Worm (Caenorhabditis elegans): ENCODE measurements around the gene lido-2.

DNA sequence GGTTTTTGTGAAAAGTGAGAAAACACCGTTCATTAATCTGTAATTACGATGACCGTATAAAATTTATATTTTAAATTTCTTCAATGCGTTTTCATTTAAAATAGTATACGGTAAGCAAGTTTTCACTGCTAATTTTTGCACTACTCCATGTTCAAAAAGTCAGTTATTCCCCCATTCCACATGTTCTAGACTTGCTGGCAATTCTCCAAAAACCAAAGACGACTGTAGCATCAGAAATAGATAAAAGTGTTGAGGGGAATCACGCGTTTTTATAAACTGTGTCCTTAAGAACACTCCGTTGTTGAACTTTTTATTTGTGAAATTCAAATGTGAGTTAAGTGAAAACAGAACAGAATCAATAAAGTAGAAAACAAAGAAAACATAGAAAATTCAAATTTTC lies 35.1 kb upstream of the lido-2 start:
- no peak for TF ChIP-seq ztf-23 (GFP tag; IDR thresholded peaks at IDR 0.05)
- TF ChIP-seq ztf-29 (GFP tag; IDR thresholded peaks at IDR 0.05) = no peak
- TF ChIP-seq cog-1 (tag; optimal IDR thresholded peaks at IDR 0.05) = no peak
- TF ChIP-seq tab-1 (GFP tag; IDR thresholded peaks at IDR 0.05) = no peak
- TF ChIP-seq klf-2 (GFP tag; conservative IDR thresholded peaks at IDR 0.05) = no peak
- TF ChIP-seq flt-1 (GFP tag; IDR thresholded peaks at IDR 0.05) = no peak
- no peak for TF ChIP-seq ref-1 (GFP tag; conservative IDR thresholded peaks at IDR 0.05)
- TF ChIP-seq T22C8.4 (GFP tag; IDR thresholded peaks at IDR 0.05) = no peak

Measured in whole organism, midembryonic.